Fruit fly (Drosophila melanogaster): ENCODE results near the gene rols.

rols gene

dm6 chr3L:12058293-12058842, 6.3 kb downstream of the rols start (continued):
- TF ChIP-seq Sox14 (GFP tag; optimal IDR thresholded peaks at IDR 0.05): peak; percentile 40
- TF ChIP-seq CG6792 (GFP tag; optimal IDR thresholded peaks at IDR 0.05): peak; percentile 73
- no peak for TF ChIP-seq Ets21C (GFP tag; optimal IDR thresholded peaks at IDR 0.05)
- TF ChIP-seq dsx (GFP tag; optimal IDR thresholded peaks at IDR 0.05; ENCODE audit: poor library complexity, severe bottlenecking): peak; percentile 99
- peak; percentile 41 for TF ChIP-seq lz (GFP tag; optimal IDR thresholded peaks at IDR 0.05)
- TF ChIP-seq ss (GFP tag; optimal IDR thresholded peaks at IDR 0.05): peak; percentile 60 to 65
- peak; percentile 90 for TF ChIP-seq CG10669 (GFP tag; optimal IDR thresholded peaks at IDR 0.05)
- TF ChIP-seq pdm3 (GFP tag; optimal IDR thresholded peaks at IDR 0.05): peak; percentile 30

- TF ChIP-seq fd85E (GFP tag; optimal IDR thresholded peaks at IDR 0.05): no peak
- TF ChIP-seq vri (GFP tag; optimal IDR thresholded peaks at IDR 0.05): peak; percentile 2
- TF ChIP-seq CG3919 (GFP tag; optimal IDR thresholded peaks at IDR 0.05): no peak
Observed at dm6 chr3L:12057585-12057984, 7.1 kb downstream of the rols start.

DNA sequence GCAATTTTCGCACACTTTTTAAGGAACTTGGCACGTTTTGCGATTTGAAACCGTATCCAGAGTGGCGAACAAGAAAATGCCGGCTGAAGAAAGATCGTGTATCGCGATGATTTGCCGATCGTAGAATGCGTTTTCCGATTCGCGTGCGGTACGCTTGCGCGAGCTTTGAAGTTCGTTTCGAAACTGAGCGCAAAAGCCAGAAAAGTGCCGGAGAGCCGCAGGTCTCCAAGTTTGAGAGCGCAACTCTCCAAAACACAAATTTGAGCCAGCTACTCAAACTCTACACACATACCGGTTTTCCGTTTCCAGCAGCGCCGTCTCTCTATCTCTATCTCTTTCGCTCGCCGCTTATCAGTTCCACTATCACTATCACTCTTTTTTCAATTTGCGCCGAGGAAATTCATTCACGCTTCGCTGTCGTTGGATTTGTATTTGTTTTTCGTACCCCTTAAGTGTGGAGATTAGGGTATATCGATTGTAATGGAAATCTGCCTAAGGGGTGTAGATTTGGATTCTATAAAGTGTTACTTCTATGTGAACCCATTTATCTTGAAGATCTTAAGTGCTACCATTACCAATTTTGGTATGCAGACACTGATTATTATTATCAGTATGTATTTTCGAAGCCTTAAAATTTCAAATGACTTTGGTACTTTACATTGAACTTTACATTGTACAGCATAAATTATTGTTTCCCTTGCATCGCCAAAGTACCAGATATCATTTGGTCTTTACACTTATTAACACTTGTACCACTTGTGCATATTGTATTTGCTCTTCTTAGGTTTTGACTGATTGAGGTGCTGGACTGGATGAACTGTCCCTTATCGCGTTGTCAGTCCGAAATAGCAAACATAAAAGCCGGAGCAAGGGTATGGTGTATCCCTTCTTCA, 8.1 kb downstream of the rols start:
- TF ChIP-seq lz (GFP tag; optimal IDR thresholded peaks at IDR 0.05) (peak; percentile 22), CG11294 (GFP tag; IDR thresholded peaks at IDR 0.05) (no peak), esn (GFP tag; optimal IDR thresholded peaks at IDR 0.05) (peak; percentile 44), Sox102F (GFP tag; optimal IDR thresholded peaks at IDR 0.05) (no peak), CG11902 (GFP tag; optimal IDR thresholded peaks at IDR 0.05) (peak; percentile 47), Hr39 (GFP tag; optimal IDR thresholded peaks at IDR 0.05) (peak; percentile 14), Hr38 (GFP tag; optimal IDR thresholded peaks at IDR 0.05) (no peak), CG7368 (GFP tag; optimal IDR thresholded peaks at IDR 0.05) (peak; percentile 56), Blimp-1 (GFP tag; optimal IDR thresholded peaks at IDR 0.05) (peak; percentile 3), dac (GFP tag; optimal IDR thresholded peaks at IDR 0.05) (no peak), eg (GFP tag; IDR thresholded peaks at IDR 0.05) (peak; percentile 38; the same call in 1 of the 3 replicates), Gug (GFP tag; IDR thresholded peaks at IDR 0.05) (peak; percentile 20; the same call in 1 of the 2 replicates), CG8319 (GFP tag; optimal IDR thresholded peaks at IDR 0.05) (no peak), vri (GFP tag; optimal IDR thresholded peaks at IDR 0.05) (no peak), CG9139 (GFP tag; optimal IDR thresholded peaks at IDR 0.05) (no peak), Eip93F (GFP tag; optimal IDR thresholded peaks at IDR 0.05) (no peak), salr (GFP tag; optimal IDR thresholded peaks at IDR 0.05) (peak in 1 of 2 experiments; percentile 68), OdsH (GFP tag; optimal IDR thresholded peaks at IDR 0.05) (peak; percentile 55), CG4318 (GFP tag; optimal IDR thresholded peaks at IDR 0.05) (peak; percentile 37), CG6854 (GFP tag; optimal IDR thresholded peaks at IDR 0.05) (peak; percentile 43), fd59A (GFP tag; optimal IDR thresholded peaks at IDR 0.05) (peak; percentile 46), fkh (GFP tag; optimal IDR thresholded peaks at IDR 0.05) (peak; percentile 91), cyc (GFP tag; optimal IDR thresholded peaks at IDR 0.05) (peak; percentile 52), svp (GFP tag) (peak; percentile 63), fd85E (GFP tag; optimal IDR thresholded peaks at IDR 0.05) (no peak), CG6792 (GFP tag; optimal IDR thresholded peaks at IDR 0.05) (peak; percentile 32), CG3032 (tag; optimal IDR thresholded peaks at IDR 0.05) (peak; percentile 32), Ets96B (tag; optimal IDR thresholded peaks at IDR 0.05) (peak; percentile 53), CG34406 (GFP tag; optimal IDR thresholded peaks at IDR 0.05) (peak; percentile 3), CG11762 (GFP tag; optimal IDR thresholded peaks at IDR 0.05; ENCODE audit: insufficient read depth) (peak; percentile 58), CG16779 (tag; optimal IDR thresholded peaks at IDR 0.05) (peak; percentile 27), Sox14 (GFP tag; optimal IDR thresholded peaks at IDR 0.05) (peak; percentile 46), ss (GFP tag; optimal IDR thresholded peaks at IDR 0.05) (no peak), CG8632 (GFP tag; optimal IDR thresholded peaks at IDR 0.05) (peak; percentile 5), CG8119 (GFP tag; IDR thresholded peaks at IDR 0.05) (peak; percentile 46; the same call in 1 of the 3 replicates), CG3919 (GFP tag; optimal IDR thresholded peaks at IDR 0.05) (peak; percentile 49), achi (GFP tag; optimal IDR thresholded peaks at IDR 0.05) (peak; percentile 50), CG32006 (GFP tag; optimal IDR thresholded peaks at IDR 0.05) (peak; percentile 79), Eip78C (GFP tag) (peak; percentile 89), CG6808 (GFP tag; optimal IDR thresholded peaks at IDR 0.05) (peak; percentile 30)

Measured in whole organism, prepupa.